Fruit fly (Drosophila melanogaster) Kc167 (cell line): ENCODE results near the gene Prosbeta3.

Experiments used
- Myc ChIP-seq: fragments of >200 bp; optimal IDR thresholded peaks from 2 replicates; lab custom pipeline; 2017; ENCODE audit warnings: missing external identifiers
- h ChIP-seq: fragments of >200 bp; optimal IDR thresholded peaks from 3 replicates; lab custom pipeline; 2018; ENCODE audit warnings: missing external identifiers
- psq ChIP-seq: fragments of >200 bp; optimal IDR thresholded peaks from 2 replicates; lab custom pipeline; 2017; ENCODE audit warnings: missing external identifiers

- TF ChIP-seq Myc (lab: Kevin White, UChicago) (no peak), psq (lab: Kevin White, UChicago) (no peak), h (lab: Kevin White, UChicago) (no peak)
Observed at dm6 chr3R:8978768-8979167, 27.3 kb downstream of the Prosbeta3 start.
